Fruit fly (Drosophila melanogaster) whole organism: ENCODE data around the gene Pax.

Source experiments
- CG8478 ChIP-seq: fragments of >200 bp; optimal IDR thresholded peaks from 2 replicates; lab custom pipeline; 2018; ENCODE audit warnings: inconsistent platforms
- pan ChIP-seq: fragments of >200 bp; optimal IDR thresholded peaks from 2 replicates; lab custom pipeline; 2017

dm6 chr2L:19434260-19434659 is 7.9 kb upstream of the Pax start:
- no peak for TF ChIP-seq CG8478
- TF ChIP-seq pan (lab: Kevin White, UChicago), result no peak
